Worm (Caenorhabditis elegans) whole organism, early embryonic: Measurements from ENCODE around the gene ufbp-1.

ENCODE experiments used
- F13C5.2 ChIP-seq: sonication (generic microtip); optimal IDR thresholded peaks from 2 replicates; lab custom pipeline; 2017; ENCODE audit warnings: mild to moderate bottlenecking, missing genetic modification characterization, inconsistent platforms, missing compliant biosample characterization
- ama-1 ChIP-seq: fragments of 150-350 bp; optimal IDR thresholded peaks from 2 replicates; lab custom pipeline; 2014
- ceh-13 ChIP-seq: fragments of 200-800 bp; sonication (Bioruptor generic); optimal IDR thresholded peaks from 2 replicates; lab custom pipeline; 2018; ENCODE audit warnings: mild to moderate bottlenecking, missing genetic modification characterization, missing compliant biosample characterization
- ceh-36 ChIP-seq: sonication (generic microtip); optimal IDR thresholded peaks from 2 replicates; lab custom pipeline; 2016; ENCODE audit warnings: missing genetic modification characterization, inconsistent platforms, missing compliant biosample characterization
- hmbx-1 ChIP-seq: sonication (generic microtip); optimal IDR thresholded peaks from 2 replicates; lab custom pipeline; 2016; ENCODE audit warnings: mild to moderate bottlenecking, missing genetic modification characterization, missing compliant biosample characterization
- pes-1 ChIP-seq: fragments of 200-800 bp; sonication (Bioruptor generic); IDR thresholded peaks from 2 replicates; pipeline ENCODE4 v1.3.6; 2022; ENCODE audit warnings: missing genetic modification reagents, missing genetic modification characterization, missing compliant biosample characterization
- scrt-1 ChIP-seq: fragments of 200-800 bp; sonication (Bioruptor generic); IDR thresholded peaks from 2 replicates; pipeline ENCODE4 v1.3.6; 2022; ENCODE audit warnings: missing genetic modification characterization, missing compliant biosample characterization
- sea-1 ChIP-seq: fragments of 200-800 bp; sonication (Bioruptor generic); conservative IDR thresholded peaks from 2 replicates; pipeline ENCODE4 v1.3.6; 2022; ENCODE audit warnings: missing genetic modification characterization, missing compliant biosample characterization
- tbx-37 ChIP-seq: fragments of 200-800 bp; sonication (Bioruptor generic); conservative IDR thresholded peaks from 2 replicates; pipeline ENCODE4 v1.3.6; 2022; ENCODE audit warnings: missing genetic modification reagents, missing genetic modification characterization, missing compliant biosample characterization

ce11 chrIII:8409166-8409565 lies 34.2 kb downstream of the ufbp-1 start, which contains the start of gene ZK353.9:
- TF ChIP-seq scrt-1 (no peak), ceh-36 (tag; lab: Kevin White, UChicago) (no peak), pes-1 (GFP tag; lab: Robert Waterston, UW) (no peak), ama-1 (lab: Kevin White, UChicago) (no peak), ceh-13 (GFP tag; lab: Kevin White, UChicago) (no peak), sea-1 (GFP tag; lab: Robert Waterston, UW) (no peak), F13C5.2 (no peak), tbx-37 (no peak), hmbx-1 (tag; lab: Kevin White, UChicago) (no peak)
